Fruit fly (Drosophila melanogaster) whole organism, adult: ENCODE data around the gene CG13315.
A peak's percentile ranks its signal among the peaks of the same experiment; 100 is the strongest.

Experiments
- CG11617 ChIP-seq: fragments of 200-800 bp; sonication (Bioruptor generic); optimal IDR thresholded peaks from 2 replicates; lab custom pipeline; 2017; ENCODE audit warnings: mild to moderate bottlenecking, missing biosample characterization, missing genetic modification reagents, missing genetic modification characterization
- CG14711 ChIP-seq: fragments of 200-800 bp; sonication (Bioruptor generic); optimal IDR thresholded peaks from 2 replicates; lab custom pipeline; 2018; ENCODE audit warnings: missing biosample characterization, mild to moderate bottlenecking, missing genetic modification characterization, moderate library complexity
- CG33017 ChIP-seq: fragments of 200-800 bp; sonication (Bioruptor generic); optimal IDR thresholded peaks from 2 replicates; lab custom pipeline; 2018; ENCODE audit warnings: missing biosample characterization, mild to moderate bottlenecking, missing genetic modification characterization, moderate library complexity
- CG5204 ChIP-seq: fragments of 200-800 bp; sonication (Bioruptor generic); optimal IDR thresholded peaks from 2 replicates; lab custom pipeline; 2016; ENCODE audit warnings: missing biosample characterization, missing genetic modification characterization
- CG7101 ChIP-seq: fragments of 200-800 bp; sonication (Bioruptor generic); optimal IDR thresholded peaks from 2 replicates; lab custom pipeline; 2018; ENCODE audit warnings: missing biosample characterization, mild to moderate bottlenecking, missing genetic modification characterization, moderate library complexity
- Crg-1 ChIP-seq: fragments of 200-800 bp; sonication (Bioruptor generic); optimal IDR thresholded peaks from 2 replicates; lab custom pipeline; 2016; ENCODE audit warnings: missing biosample characterization, missing genetic modification characterization
- bab1 ChIP-seq: fragments of 200-800 bp; sonication (Bioruptor generic); optimal IDR thresholded peaks from 3 replicates; lab custom pipeline; 2019; ENCODE audit warnings: missing biosample characterization, mild to moderate bottlenecking, missing genetic modification characterization, moderate library complexity
- cic ChIP-seq: fragments of 200-800 bp; sonication (Bioruptor generic); optimal IDR thresholded peaks from 2 replicates; lab custom pipeline; 2017; ENCODE audit warnings: missing biosample characterization, mild to moderate bottlenecking, missing genetic modification characterization, moderate library complexity
- kay ChIP-seq: fragments of 200-800 bp; sonication (Bioruptor generic); peaks from one replicate; lab custom pipeline; 2016; ENCODE audit warnings: missing biosample characterization, missing genetic modification characterization, borderline replicate concordance
- ovo ChIP-seq: fragments of 200-800 bp; sonication (Bioruptor generic); optimal IDR thresholded peaks from 2 replicates; lab custom pipeline; 2016; ENCODE audit warnings: missing biosample characterization, missing genetic modification characterization
- pad ChIP-seq: fragments of 200-800 bp; sonication (Bioruptor generic); optimal IDR thresholded peaks from 3 replicates; lab custom pipeline; 2017; ENCODE audit warnings: missing biosample characterization, missing genetic modification characterization, mild to moderate bottlenecking, moderate library complexity, missing genetic modification reagents
- toe ChIP-seq: fragments of 200-800 bp; sonication (Bioruptor generic); optimal IDR thresholded peaks from 2 replicates; lab custom pipeline; 2016; ENCODE audit warnings: missing biosample characterization, missing genetic modification characterization

- TF ChIP-seq pad (no peak), kay (GFP tag; lab: Kevin White, UChicago) (peak; percentile 63), CG11617 (GFP tag; lab: Kevin White, UChicago) (no peak), CG14711 (tag; lab: Kevin White, UChicago) (no peak), bab1 (GFP tag; lab: Kevin White, UChicago) (no peak), Crg-1 (no peak), cic (no peak), ovo (GFP tag; lab: Kevin White, UChicago) (no peak), CG7101 (no peak), toe (no peak), CG33017 (tag; lab: Kevin White, UChicago) (no peak), CG5204 (no peak)
Measured at dm6 chr3L:9094980-9095425, 1.7 kb upstream of the CG13315 start.
